Worm (Caenorhabditis elegans) whole organism, L1 larva: ENCODE data around the gene gcsh-1.

Source experiments
- elt-2 ChIP-seq: sonication (generic microtip); optimal IDR thresholded peaks from 2 replicates; lab custom pipeline; 2016; ENCODE audit warnings: missing genetic modification characterization, mild to moderate bottlenecking, inconsistent platforms, missing compliant biosample characterization, missing genetic modification reagents
- fkh-8 ChIP-seq: sonication (generic microtip); optimal IDR thresholded peaks from 2 replicates; lab custom pipeline; 2016; ENCODE audit warnings: mild to moderate bottlenecking, missing genetic modification characterization, missing compliant biosample characterization
- lin-14 ChIP-seq: fragments of 200-800 bp; sonication (Bioruptor generic); optimal IDR thresholded peaks from 2 replicates; lab custom pipeline; 2018; ENCODE audit warnings: mild to moderate bottlenecking, missing genetic modification characterization, moderate library complexity, missing compliant biosample characterization
- lsy-2 ChIP-seq, 2 experiments: fragments of 150-350 bp; optimal IDR thresholded peaks; 2 replicates each; lab custom pipeline; 2014; ENCODE audit warnings: missing biosample characterization in 2 of 2, missing genetic modification characterization in 2 of 2
- nhr-237 ChIP-seq: fragments of 150-350 bp; optimal IDR thresholded peaks from 2 replicates; lab custom pipeline; 2014; ENCODE audit warnings: missing biosample characterization, missing genetic modification characterization
- nhr-76 ChIP-seq: sonication (generic microtip); optimal IDR thresholded peaks from 2 replicates; lab custom pipeline; 2017; ENCODE audit warnings: missing biosample characterization, missing genetic modification characterization
- pag-3 ChIP-seq: sonication (generic microtip); optimal IDR thresholded peaks from 2 replicates; lab custom pipeline; 2017; ENCODE audit warnings: missing genetic modification characterization, mild to moderate bottlenecking, missing compliant biosample characterization, antibody characterized with exemption, borderline replicate concordance; ENCODE audit not compliant: insufficient read depth
- snpc-4 ChIP-seq: fragments of 150-350 bp; optimal IDR thresholded peaks from 2 replicates; lab custom pipeline; 2014; ENCODE audit warnings: missing biosample characterization, missing genetic modification characterization
- tbx-2 ChIP-seq: sonication (generic microtip); optimal IDR thresholded peaks from 2 replicates; lab custom pipeline; 2016; ENCODE audit warnings: missing genetic modification characterization, missing compliant biosample characterization

- no peak for TF ChIP-seq pag-3 (tag; lab: Kevin White, UChicago)
- no peak for TF ChIP-seq fkh-8 (tag; lab: Kevin White, UChicago)
- no peak for TF ChIP-seq nhr-237 (tag; lab: Kevin White, UChicago)
- no peak for TF ChIP-seq elt-2 (tag; lab: Kevin White, UChicago)
- TF ChIP-seq snpc-4 (tag; lab: Kevin White, UChicago) = peak; percentile 77
- no peak for TF ChIP-seq tbx-2
- TF ChIP-seq lsy-2 (tag; optimal IDR thresholded peaks at IDR 0.05; lab: Kevin White, UChicago) = no peak
- no peak for TF ChIP-seq nhr-76
- no peak for TF ChIP-seq lin-14 (GFP tag; lab: Kevin White, UChicago)
Measured at ce11 chrX:14481637-14482036, 33.2 kb downstream of the gcsh-1 start.
